Worm (Caenorhabditis elegans) whole organism, L1 larva: ENCODE results near the gene K02E10.5.

Experiments used
- C16A3.4 ChIP-seq: fragments of 150-350 bp; optimal IDR thresholded peaks from 2 replicates; lab custom pipeline; 2014; ENCODE audit warnings: missing biosample characterization, missing genetic modification characterization
- C34B4.2 ChIP-seq: sonication (generic microtip); optimal IDR thresholded peaks from 2 replicates; lab custom pipeline; 2017; ENCODE audit warnings: mild to moderate bottlenecking, missing genetic modification characterization, missing compliant biosample characterization
- blmp-1 ChIP-seq: fragments of 150-350 bp; optimal IDR thresholded peaks from 2 replicates; lab custom pipeline; 2014; ENCODE audit warnings: missing biosample characterization, missing genetic modification characterization
- ceh-63 ChIP-seq: fragments of 200-800 bp; sonication (Bioruptor generic); optimal IDR thresholded peaks from 2 replicates; lab custom pipeline; 2018; ENCODE audit warnings: mild to moderate bottlenecking, missing genetic modification characterization, missing compliant biosample characterization
- ceh-8 ChIP-seq: fragments of 200-800 bp; sonication (Bioruptor generic); optimal IDR thresholded peaks from 2 replicates; lab custom pipeline; 2018; ENCODE audit warnings: mild to moderate bottlenecking, missing genetic modification characterization, moderate library complexity, missing compliant biosample characterization
- ceh-82 ChIP-seq, 3 experiments: fragments of 150-350 bp in 1 of 3; sonication (generic microtip) in 2 of 3; optimal IDR thresholded peaks; 2 replicates each; lab custom pipeline; 2014 to 2017; ENCODE audit warnings: missing biosample characterization in 3 of 3, missing genetic modification characterization in 3 of 3
- ceh-90 ChIP-seq: sonication (generic microtip); optimal IDR thresholded peaks from 2 replicates; lab custom pipeline; 2016; ENCODE audit warnings: missing genetic modification characterization, missing compliant biosample characterization
- ces-1 ChIP-seq: fragments of 150-350 bp; optimal IDR thresholded peaks from 2 replicates; lab custom pipeline; 2014; ENCODE audit warnings: missing biosample characterization, missing genetic modification reagents, missing genetic modification characterization
- dpl-1 ChIP-seq, 3 experiments: fragments of 150-350 bp in 2 of 3; sonication (generic microtip) in 1 of 3; optimal IDR thresholded peaks; 2 replicates each; lab custom pipeline; 2014 to 2017; ENCODE audit warnings: missing biosample characterization in 3 of 3, missing genetic modification characterization in 3 of 3, missing genetic modification reagents in 3 of 3
- efl-3 ChIP-seq: fragments of 200-800 bp; sonication (Bioruptor generic); optimal IDR thresholded peaks from 2 replicates; lab custom pipeline; 2018; ENCODE audit warnings: mild to moderate bottlenecking, missing genetic modification characterization, missing compliant biosample characterization
- egl-27 ChIP-seq, 2 experiments: fragments of 150-350 bp in 1 of 2; sonication (generic microtip); optimal IDR thresholded peaks; 3 replicates each; lab custom pipeline; 2017 to 2018; ENCODE audit warnings: missing biosample characterization in 2 of 2, missing genetic modification characterization in 2 of 2, missing genetic modification reagents in 2 of 2
- elt-2 ChIP-seq: sonication (generic microtip); optimal IDR thresholded peaks from 2 replicates; lab custom pipeline; 2016; ENCODE audit warnings: missing genetic modification characterization, mild to moderate bottlenecking, inconsistent platforms, missing compliant biosample characterization, missing genetic modification reagents
- elt-3 ChIP-seq, 6 experiments: fragments of 150-350 bp in 1 of 6; sonication (generic microtip); optimal IDR thresholded peaks; 2 replicates each; lab custom pipeline; 2017 to 2018; ENCODE audit warnings: missing biosample characterization in 6 of 6, missing genetic modification characterization in 6 of 6, inconsistent platforms in 1 of 6
- fkh-8 ChIP-seq: sonication (generic microtip); optimal IDR thresholded peaks from 2 replicates; lab custom pipeline; 2016; ENCODE audit warnings: mild to moderate bottlenecking, missing genetic modification characterization, missing compliant biosample characterization
- hlh-17 ChIP-seq: fragments of 200-800 bp; sonication (Bioruptor generic); optimal IDR thresholded peaks from 2 replicates; lab custom pipeline; 2018; ENCODE audit warnings: missing genetic modification characterization, mild to moderate bottlenecking, missing compliant biosample characterization, moderate library complexity, borderline replicate concordance
- lin-35 ChIP-seq, 2 experiments: fragments of 150-350 bp; optimal IDR thresholded peaks; 2 replicates each; lab custom pipeline; 2014; ENCODE audit warnings: missing biosample characterization in 2 of 2, missing genetic modification characterization in 2 of 2, missing genetic modification reagents in 2 of 2
- lin-39 ChIP-seq: fragments of 150-350 bp; optimal IDR thresholded peaks from 2 replicates; lab custom pipeline; 2014; ENCODE audit warnings: missing biosample characterization, missing genetic modification reagents, missing genetic modification characterization
- mab-9 ChIP-seq: fragments of 200-800 bp; sonication (Bioruptor generic); IDR thresholded peaks from 2 replicates; pipeline ENCODE4 v1.3.6; 2022; ENCODE audit warnings: missing genetic modification reagents, missing genetic modification characterization, missing compliant biosample characterization
- mdl-1 ChIP-seq, 2 experiments: fragments of 150-350 bp; optimal IDR thresholded peaks; 2 replicates each; lab custom pipeline; 2014 to 2017; ENCODE audit warnings: missing biosample characterization in 2 of 2, missing genetic modification characterization in 2 of 2, inconsistent platforms in 1 of 2
- mep-1 ChIP-seq: fragments of 150-350 bp; optimal IDR thresholded peaks from 2 replicates; lab custom pipeline; 2014; ENCODE audit warnings: missing biosample characterization, missing genetic modification characterization
- nhr-11 ChIP-seq: fragments of 150-350 bp; optimal IDR thresholded peaks from 2 replicates; lab custom pipeline; 2014; ENCODE audit warnings: missing biosample characterization, missing genetic modification characterization
- nhr-19 ChIP-seq: fragments of 200-800 bp; sonication (Bioruptor generic); conservative IDR thresholded peaks from 2 replicates; pipeline ENCODE4 v1.3.6; 2022; ENCODE audit warnings: missing genetic modification characterization, missing compliant biosample characterization
- nhr-47 ChIP-seq: sonication (generic microtip); optimal IDR thresholded peaks from 2 replicates; lab custom pipeline; 2016; ENCODE audit warnings: mild to moderate bottlenecking, missing genetic modification characterization, moderate library complexity, missing compliant biosample characterization
- nhr-77 ChIP-seq: fragments of 150-350 bp; optimal IDR thresholded peaks from 2 replicates; lab custom pipeline; 2014; ENCODE audit warnings: missing biosample characterization, missing genetic modification characterization
- nhr-90 ChIP-seq: sonication (generic microtip); optimal IDR thresholded peaks from 2 replicates; lab custom pipeline; 2016; ENCODE audit warnings: mild to moderate bottlenecking, missing genetic modification characterization, missing compliant biosample characterization; ENCODE audit not compliant: poor library complexity
- pag-3 ChIP-seq: sonication (generic microtip); optimal IDR thresholded peaks from 2 replicates; lab custom pipeline; 2017; ENCODE audit warnings: missing genetic modification characterization, mild to moderate bottlenecking, missing compliant biosample characterization, antibody characterized with exemption, borderline replicate concordance; ENCODE audit not compliant: insufficient read depth
- pax-3 ChIP-seq: fragments of 200-800 bp; sonication (Bioruptor generic); optimal IDR thresholded peaks from 2 replicates; lab custom pipeline; 2018; ENCODE audit warnings: mild to moderate bottlenecking, missing genetic modification characterization, moderate library complexity, missing compliant biosample characterization
- pqm-1 ChIP-seq: sonication (generic microtip); optimal IDR thresholded peaks from 3 replicates; lab custom pipeline; 2017; ENCODE audit warnings: missing biosample characterization, missing genetic modification characterization
- swsn-7 ChIP-seq: sonication (generic microtip); optimal IDR thresholded peaks from 2 replicates; lab custom pipeline; 2016; ENCODE audit warnings: missing genetic modification characterization, missing compliant biosample characterization
- tbx-2 ChIP-seq: sonication (generic microtip); optimal IDR thresholded peaks from 2 replicates; lab custom pipeline; 2016; ENCODE audit warnings: missing genetic modification characterization, missing compliant biosample characterization
- tlp-1 ChIP-seq: fragments of 150-350 bp; optimal IDR thresholded peaks from 2 replicates; lab custom pipeline; 2014; ENCODE audit warnings: missing biosample characterization, missing genetic modification characterization
- unc-86 ChIP-seq: sonication (generic microtip); optimal IDR thresholded peaks from 2 replicates; lab custom pipeline; 2016; ENCODE audit warnings: missing genetic modification characterization, missing compliant biosample characterization
- vab-15 ChIP-seq: sonication (generic microtip); optimal IDR thresholded peaks from 2 replicates; lab custom pipeline; 2017; ENCODE audit warnings: missing genotype, mild to moderate bottlenecking, missing genetic modification characterization, missing compliant biosample characterization
- zag-1 ChIP-seq: fragments of 150-350 bp; optimal IDR thresholded peaks from 2 replicates; lab custom pipeline; 2014; ENCODE audit warnings: missing biosample characterization, missing genetic modification characterization
- zip-4 ChIP-seq: fragments of 200-800 bp; sonication (Bioruptor generic); optimal IDR thresholded peaks from 2 replicates; lab custom pipeline; 2018; ENCODE audit warnings: mild to moderate bottlenecking, missing genetic modification characterization, moderate library complexity, missing compliant biosample characterization
- ztf-4 ChIP-seq: fragments of 150-350 bp; optimal IDR thresholded peaks from 2 replicates; lab custom pipeline; 2014; ENCODE audit warnings: missing biosample characterization, missing genetic modification characterization

Gene K02E10.5

ce11 chrX:2482622-2483021 is 3.9 kb upstream of the K02E10.5 start, which contains the start of gene K02E10.6:
TSS of gene K02E10.6 (minus strand) at chrX:2482770.
- no peak for TF ChIP-seq unc-86 (tag; lab: Kevin White, UChicago)
- no peak for TF ChIP-seq mdl-1 (tag; optimal IDR thresholded peaks at IDR 0.05; lab: Kevin White, UChicago)
- TF ChIP-seq elt-2 (tag; lab: Kevin White, UChicago), result peak; percentile 14
- TF ChIP-seq ceh-8 (GFP tag; lab: Kevin White, UChicago), result no peak
- peak in 1 of 2 experiments; percentile 23 for TF ChIP-seq lin-35 (GFP tag; optimal IDR thresholded peaks at IDR 0.05; lab: Kevin White, UChicago)
- TF ChIP-seq nhr-77 (tag; lab: Kevin White, UChicago), result no peak
- TF ChIP-seq tlp-1 (tag; lab: Kevin White, UChicago), result no peak
- no peak for TF ChIP-seq nhr-19 (GFP tag; lab: Robert Waterston, UW)
- no peak for TF ChIP-seq egl-27 (tag; optimal IDR thresholded peaks at IDR 0.05; lab: Kevin White, UChicago)

ce11 chrX:2475873-2476272 is 2.9 kb downstream of the K02E10.5 start, which contains the start of gene R04B3.3:
TSS of gene R04B3.3 (minus strand) at chrX:2475973.
- TF ChIP-seq hlh-17 (GFP tag; lab: Kevin White, UChicago), result no peak
- TF ChIP-seq fkh-8 (tag; lab: Kevin White, UChicago), result no peak
- no peak for TF ChIP-seq swsn-7 (tag; lab: Kevin White, UChicago)
- no peak for TF ChIP-seq vab-15 (tag; lab: Kevin White, UChicago)
- TF ChIP-seq zip-4 (GFP tag; lab: Kevin White, UChicago), result no peak
- TF ChIP-seq nhr-77 (tag; lab: Kevin White, UChicago), result no peak
- no peak for TF ChIP-seq nhr-11
- TF ChIP-seq ces-1 (GFP tag; lab: Kevin White, UChicago), result no peak
- no peak for TF ChIP-seq blmp-1 (tag; lab: Kevin White, UChicago)
- no peak for TF ChIP-seq mep-1 (tag; lab: Kevin White, UChicago)
- no peak for TF ChIP-seq dpl-1 (GFP tag; optimal IDR thresholded peaks at IDR 0.05; lab: Kevin White, UChicago)
- no peak for TF ChIP-seq zag-1 (tag; lab: Kevin White, UChicago)
- no peak for TF ChIP-seq ceh-63 (GFP tag; lab: Kevin White, UChicago)
- no peak for TF ChIP-seq elt-3 (tag; optimal IDR thresholded peaks at IDR 0.05; lab: Kevin White, UChicago)
- no peak for TF ChIP-seq C34B4.2 (tag; lab: Kevin White, UChicago)
- TF ChIP-seq lin-39 (tag; lab: Kevin White, UChicago), result no peak
- TF ChIP-seq nhr-90, result no peak
- no peak for TF ChIP-seq egl-27 (tag; optimal IDR thresholded peaks at IDR 0.05; lab: Kevin White, UChicago)
- no peak for TF ChIP-seq mab-9 (GFP tag; lab: Robert Waterston, UW)
- no peak for TF ChIP-seq C16A3.4 (tag; lab: Kevin White, UChicago)
- TF ChIP-seq, all 84 proteins: peak for 0

ce11 chrX:2473618-2474017 is 5.1 kb downstream of the K02E10.5 start, which contains the start of gene R04B3.2:
TSS of gene R04B3.2 (minus strand) at chrX:2473718.
- TF ChIP-seq pax-3 (tag; lab: Kevin White, UChicago) (no peak), nhr-47 (no peak), nhr-11 (no peak), ceh-82 (tag; optimal IDR thresholded peaks at IDR 0.05; lab: Kevin White, UChicago) (no peak), tbx-2 (tag; lab: Kevin White, UChicago) (no peak), pag-3 (tag; lab: Kevin White, UChicago) (no peak), efl-3 (GFP tag; lab: Kevin White, UChicago) (no peak), ceh-90 (tag; lab: Kevin White, UChicago) (no peak), dpl-1 (GFP tag; optimal IDR thresholded peaks at IDR 0.05; lab: Kevin White, UChicago) (no peak), ztf-4 (tag; lab: Kevin White, UChicago) (no peak), pqm-1 (no peak)
- TF ChIP-seq, all 84 proteins: peak for 0
